Worm (Caenorhabditis elegans) whole organism, L2 larva: ENCODE measurements around the gene Y54G2A.57.

Experiments
- C34F6.9 ChIP-seq: fragments of 150-350 bp; optimal IDR thresholded peaks from 2 replicates; lab custom pipeline; 2014; ENCODE audit warnings: missing biosample characterization, missing genetic modification characterization
- F13H6.1 ChIP-seq: sonication (generic microtip); optimal IDR thresholded peaks from 2 replicates; lab custom pipeline; 2016; ENCODE audit warnings: missing genetic modification characterization, missing compliant biosample characterization
- R02D3.7 ChIP-seq: fragments of 150-350 bp; optimal IDR thresholded peaks from 2 replicates; lab custom pipeline; 2014; ENCODE audit warnings: missing biosample characterization, missing genetic modification characterization
- ZK546.5 ChIP-seq: sonication (generic microtip); optimal IDR thresholded peaks from 2 replicates; lab custom pipeline; 2017; ENCODE audit warnings: missing biosample characterization, missing genetic modification characterization
- alr-1 ChIP-seq: fragments of 150-350 bp; optimal IDR thresholded peaks from 2 replicates; lab custom pipeline; 2014; ENCODE audit warnings: missing biosample characterization, missing genetic modification characterization
- aly-2 ChIP-seq: fragments of 150-350 bp; optimal IDR thresholded peaks from 2 replicates; lab custom pipeline; 2014; ENCODE audit warnings: missing biosample characterization, missing genetic modification characterization
- ama-1 ChIP-seq: fragments of 150-350 bp; optimal IDR thresholded peaks from 2 replicates; lab custom pipeline; 2018; ENCODE audit warnings: inconsistent platforms
- blmp-1 ChIP-seq: sonication (generic microtip); optimal IDR thresholded peaks from 2 replicates; lab custom pipeline; 2017; ENCODE audit warnings: missing genetic modification characterization, mild to moderate bottlenecking, missing compliant biosample characterization, antibody characterized with exemption, moderate library complexity; ENCODE audit not compliant: insufficient read depth
- ceh-16 ChIP-seq: fragments of 150-350 bp; optimal IDR thresholded peaks from 2 replicates; lab custom pipeline; 2014; ENCODE audit warnings: missing biosample characterization, missing genetic modification characterization
- ceh-82 ChIP-seq: fragments of 150-350 bp; optimal IDR thresholded peaks from 2 replicates; lab custom pipeline; 2014; ENCODE audit warnings: missing biosample characterization, missing genetic modification characterization
- crh-2 ChIP-seq: sonication (generic microtip); optimal IDR thresholded peaks from 2 replicates; lab custom pipeline; 2017; ENCODE audit warnings: missing biosample characterization, missing genetic modification characterization
- egl-27 ChIP-seq: sonication (generic microtip); optimal IDR thresholded peaks from 3 replicates; lab custom pipeline; 2017; ENCODE audit warnings: missing biosample characterization, missing genetic modification reagents, missing genetic modification characterization
- elt-3 ChIP-seq: sonication (generic microtip); optimal IDR thresholded peaks from 2 replicates; lab custom pipeline; 2017; ENCODE audit warnings: missing biosample characterization, missing genetic modification characterization
- fos-1 ChIP-seq: fragments of 150-350 bp; optimal IDR thresholded peaks from 2 replicates; lab custom pipeline; 2014; ENCODE audit warnings: missing biosample characterization, missing genetic modification characterization
- gmeb-1 ChIP-seq: fragments of 150-350 bp; optimal IDR thresholded peaks from 2 replicates; lab custom pipeline; 2014; ENCODE audit warnings: missing biosample characterization, missing genetic modification characterization
- lin-11 ChIP-seq: fragments of 150-350 bp; sonication (generic microtip); optimal IDR thresholded peaks from 2 replicates; lab custom pipeline; 2014; ENCODE audit warnings: missing biosample characterization, missing genetic modification characterization, inconsistent platforms, mixed read lengths
- lin-13 ChIP-seq: fragments of 150-350 bp; optimal IDR thresholded peaks from 2 replicates; lab custom pipeline; 2014; ENCODE audit warnings: missing biosample characterization, missing genetic modification reagents, missing genetic modification characterization
- lin-39 ChIP-seq: fragments of 150-350 bp; optimal IDR thresholded peaks from 2 replicates; lab custom pipeline; 2014; ENCODE audit warnings: missing biosample characterization, missing genetic modification reagents, missing genetic modification characterization
- lsy-2 ChIP-seq, 2 experiments: fragments of 150-350 bp in 1 of 2; sonication (generic microtip) in 1 of 2; optimal IDR thresholded peaks; 2 replicates each; lab custom pipeline; 2014 to 2017; ENCODE audit warnings: missing biosample characterization in 2 of 2, missing genetic modification characterization in 2 of 2
- mab-5 ChIP-seq: fragments of 150-350 bp; optimal IDR thresholded peaks from 2 replicates; lab custom pipeline; 2014; ENCODE audit warnings: missing biosample characterization, missing genetic modification characterization
- nhr-11 ChIP-seq: fragments of 150-350 bp; optimal IDR thresholded peaks from 2 replicates; lab custom pipeline; 2014; ENCODE audit warnings: missing biosample characterization, missing genetic modification characterization
- nhr-129 ChIP-seq: fragments of 150-350 bp; optimal IDR thresholded peaks from 2 replicates; lab custom pipeline; 2014; ENCODE audit warnings: missing biosample characterization, missing genetic modification characterization
- nhr-21 ChIP-seq: fragments of 150-350 bp; optimal IDR thresholded peaks from 2 replicates; lab custom pipeline; 2014; ENCODE audit warnings: missing biosample characterization, missing genetic modification characterization
- nhr-23 ChIP-seq: fragments of 150-350 bp; optimal IDR thresholded peaks from 2 replicates; lab custom pipeline; 2014; ENCODE audit warnings: missing biosample characterization, missing genetic modification reagents, missing genetic modification characterization
- nhr-237 ChIP-seq: fragments of 150-350 bp; optimal IDR thresholded peaks from 2 replicates; lab custom pipeline; 2014; ENCODE audit warnings: missing biosample characterization, missing genetic modification characterization
- nhr-25 ChIP-seq: fragments of 150-350 bp; sonication (generic microtip); optimal IDR thresholded peaks from 3 replicates; lab custom pipeline; 2014; ENCODE audit warnings: missing biosample characterization, missing genetic modification characterization
- nhr-6 ChIP-seq: fragments of 150-350 bp; optimal IDR thresholded peaks from 2 replicates; lab custom pipeline; 2014; ENCODE audit warnings: missing biosample characterization, missing genetic modification characterization
- peb-1 ChIP-seq: fragments of 150-350 bp; optimal IDR thresholded peaks from 2 replicates; lab custom pipeline; 2014; ENCODE audit warnings: missing biosample characterization, missing genetic modification characterization
- sem-4 ChIP-seq: fragments of 150-350 bp; optimal IDR thresholded peaks from 2 replicates; lab custom pipeline; 2014; ENCODE audit warnings: missing biosample characterization, missing genetic modification reagents, missing genetic modification characterization
- skn-1 ChIP-seq: sonication (generic microtip); optimal IDR thresholded peaks from 2 replicates; lab custom pipeline; 2017; ENCODE audit warnings: missing biosample characterization, missing genetic modification characterization
- sma-3 ChIP-seq: sonication (generic microtip); optimal IDR thresholded peaks from 2 replicates; lab custom pipeline; 2016; ENCODE audit warnings: missing genetic modification reagents, missing genetic modification characterization, missing compliant biosample characterization
- sma-9 ChIP-seq, 2 experiments: fragments of 150-350 bp in 1 of 2; sonication (generic microtip) in 1 of 2; optimal IDR thresholded peaks; 2 replicates each; lab custom pipeline; 2014 to 2016; ENCODE audit warnings: missing genetic modification characterization in 2 of 2, mild to moderate bottlenecking in 1 of 2, missing biosample characterization in 1 of 2, missing compliant biosample characterization in 1 of 2, missing genetic modification reagents in 1 of 2, moderate library complexity in 1 of 2
- unc-55 ChIP-seq: fragments of 150-350 bp; sonication (generic microtip); optimal IDR thresholded peaks from 3 replicates; lab custom pipeline; 2014; ENCODE audit warnings: missing biosample characterization, missing genetic modification reagents, missing genetic modification characterization
- ztf-11 ChIP-seq: sonication (generic microtip); optimal IDR thresholded peaks from 2 replicates; lab custom pipeline; 2017; ENCODE audit warnings: missing biosample characterization, missing genetic modification characterization
- ztf-4 ChIP-seq: fragments of 150-350 bp; optimal IDR thresholded peaks from 2 replicates; lab custom pipeline; 2014; ENCODE audit warnings: missing biosample characterization, missing genetic modification characterization

Gene Y54G2A.57

ce11 chrIV:2969399-2969990 lies at the start of gene Y54G2A.57:
TSS of gene Y54G2A.57 (plus strand) at chrIV:2969940.
- TF ChIP-seq lin-13 (GFP tag; lab: Kevin White, UChicago) (no peak), nhr-11 (tag; lab: Kevin White, UChicago) (no peak), nhr-129 (no peak), C34F6.9 (tag; lab: Kevin White, UChicago) (no peak)

DNA sequence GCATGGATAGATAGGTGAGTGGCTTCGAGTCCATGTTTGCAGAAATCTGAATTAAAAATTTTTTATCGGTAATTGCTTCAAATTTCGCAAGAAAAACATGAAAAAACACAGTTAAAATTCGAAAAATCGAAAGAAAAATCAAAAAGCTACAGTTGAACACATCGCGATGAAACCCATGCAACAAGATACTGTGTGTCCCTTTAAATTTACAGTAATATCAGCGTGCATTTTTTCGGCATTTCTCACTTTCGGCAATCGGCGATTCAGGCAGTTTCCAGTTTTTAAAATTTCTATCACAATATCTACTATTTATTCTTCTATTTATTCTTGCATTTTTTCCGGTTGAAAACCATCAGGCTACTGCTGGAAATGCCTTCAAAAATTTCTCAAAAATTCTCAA lies 47.5 kb upstream of the Y54G2A.57 start, which contains the start of gene fbxc-45:
Gene fbxc-45 (minus strand): TSS at position 48 of the 400 bp plus-strand sequence.
- no peak for TF ChIP-seq mab-5 (tag; lab: Kevin White, UChicago)
- TF ChIP-seq ama-1 = no peak
- no peak for TF ChIP-seq lin-39 (tag; lab: Kevin White, UChicago)
- no peak for TF ChIP-seq unc-55 (GFP tag; lab: Kevin White, UChicago)
- TF ChIP-seq sma-3 = no peak
- TF ChIP-seq ceh-82 (tag; lab: Kevin White, UChicago) = no peak
- TF ChIP-seq ztf-4 = no peak
- no peak for TF ChIP-seq nhr-237 (tag; lab: Kevin White, UChicago)
- no peak for TF ChIP-seq F13H6.1 (tag; lab: Kevin White, UChicago)
- TF ChIP-seq nhr-21 (tag; lab: Kevin White, UChicago) = no peak
- no peak for TF ChIP-seq fos-1 (tag; lab: Kevin White, UChicago)
- TF ChIP-seq alr-1 (tag; lab: Kevin White, UChicago) = no peak
- no peak for TF ChIP-seq peb-1
- TF ChIP-seq aly-2 = no peak
- no peak for TF ChIP-seq lin-13 (GFP tag; lab: Kevin White, UChicago)
- no peak for TF ChIP-seq ZK546.5
- TF ChIP-seq elt-3 (tag; lab: Kevin White, UChicago) = no peak
- TF ChIP-seq ztf-11 (tag; lab: Kevin White, UChicago) = no peak
- no peak for TF ChIP-seq egl-27 (tag; lab: Kevin White, UChicago)

- no peak for TF ChIP-seq nhr-21 (tag; lab: Kevin White, UChicago)
- TF ChIP-seq ztf-11 (tag; lab: Kevin White, UChicago) = no peak
These were observed 44.1 kb upstream of the Y54G2A.57 start, which contains the start of gene ubc-13 for ce11 chrIV:2925591-2925990. TSS of gene ubc-13 (minus strand) at chrIV:2925691.

DNA sequence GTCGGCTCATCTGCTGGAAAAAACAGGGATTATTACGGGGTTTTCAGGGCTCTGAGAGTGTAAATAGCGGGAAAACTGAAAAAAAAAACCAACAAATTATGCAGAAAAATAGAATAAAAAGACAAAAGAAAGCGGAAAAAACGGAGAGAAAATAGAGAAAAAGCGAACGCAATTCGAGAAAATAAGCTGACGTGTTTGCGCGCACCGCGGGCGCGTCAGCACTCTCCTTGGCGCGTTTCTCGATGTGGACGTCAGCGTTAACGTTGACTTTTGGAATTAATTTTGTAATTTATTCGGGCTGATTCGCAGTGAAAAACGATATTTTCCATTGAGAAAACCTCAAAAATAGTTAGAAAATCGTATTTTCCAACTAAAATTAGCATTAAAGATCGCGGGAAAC lies 41.3 kb upstream of the Y54G2A.57 start, which contains the start of gene manf-1:
Gene manf-1 (minus strand): TSS at position 13 of the 400 bp plus-strand sequence.
- TF ChIP-seq sma-3 (peak; percentile 28), nhr-25 (tag; lab: Kevin White, UChicago) (peak; percentile 59), crh-2 (peak; percentile 76), sma-9 (GFP tag; optimal IDR thresholded peaks at IDR 0.05; lab: Kevin White, UChicago) (peak; percentile 43), sma-9 (tag; optimal IDR thresholded peaks at IDR 0.05; lab: Kevin White, UChicago) (no peak), C34F6.9 (tag; lab: Kevin White, UChicago) (peak; percentile 91), nhr-11 (tag; lab: Kevin White, UChicago) (no peak), aly-2 (no peak), nhr-23 (tag; lab: Kevin White, UChicago) (no peak), mab-5 (tag; lab: Kevin White, UChicago) (peak; percentile 53), sem-4 (peak; percentile 33), ceh-82 (tag; lab: Kevin White, UChicago) (no peak), unc-55 (GFP tag; lab: Kevin White, UChicago) (peak; percentile 83), lin-13 (GFP tag; lab: Kevin White, UChicago) (peak; percentile 78), nhr-129 (peak; percentile 54), nhr-6 (no peak), ceh-16 (tag; lab: Kevin White, UChicago) (peak; percentile 8), F13H6.1 (tag; lab: Kevin White, UChicago) (peak; percentile 57), nhr-21 (tag; lab: Kevin White, UChicago) (peak; percentile 50), fos-1 (tag; lab: Kevin White, UChicago) (peak; percentile 51), skn-1 (peak; percentile 14), ama-1 (peak; percentile 8), blmp-1 (tag; lab: Kevin White, UChicago) (no peak), alr-1 (tag; lab: Kevin White, UChicago) (no peak), lsy-2 (tag; optimal IDR thresholded peaks at IDR 0.05; lab: Kevin White, UChicago) (peak; percentile 83 to 89), R02D3.7 (tag; lab: Kevin White, UChicago) (peak; percentile 7), gmeb-1 (tag; lab: Kevin White, UChicago) (peak; percentile 83), lin-11 (peak; percentile 72)
